Fruit fly (Drosophila melanogaster) whole organism, embryonic: ENCODE results near the gene haf.

ENCODE experiments used
- CG1024 ChIP-seq: fragments of 200-800 bp; sonication (Bioruptor generic); IDR thresholded peaks from 2 replicates; pipeline ENCODE4 v1.3.6; 2022; ENCODE audit warnings: missing biosample characterization, missing genetic modification characterization
- CG13624 ChIP-seq: fragments of 200-800 bp; sonication (Bioruptor generic); optimal IDR thresholded peaks from 2 replicates; lab custom pipeline; 2016; ENCODE audit warnings: missing biosample characterization, missing genetic modification characterization
- CG14014 ChIP-seq: fragments of 200-800 bp; sonication (Bioruptor generic); IDR thresholded peaks from 2 replicates; pipeline ENCODE4 v1.3.6; 2022; ENCODE audit warnings: missing biosample characterization, missing genetic modification characterization
- CG14441 ChIP-seq: fragments of 200-800 bp; sonication (Bioruptor generic); IDR thresholded peaks from 2 replicates; pipeline ENCODE4 v1.3.6; 2022; ENCODE audit warnings: missing biosample characterization, missing genetic modification characterization
- CG14860 ChIP-seq: fragments of 200-800 bp; sonication (Bioruptor generic); IDR thresholded peaks from 3 replicates; pipeline ENCODE4 v1.3.6; 2022; ENCODE audit warnings: missing biosample characterization, missing genetic modification characterization; ENCODE audit not compliant: partially characterized antibody
- CG1602 ChIP-seq: fragments of 200-800 bp; sonication (Bioruptor generic); optimal IDR thresholded peaks from 3 replicates; lab custom pipeline; 2016; ENCODE audit warnings: missing biosample characterization, missing genetic modification characterization
- CG16815 ChIP-seq: fragments of 200-800 bp; sonication (Bioruptor generic); optimal IDR thresholded peaks from 3 replicates; lab custom pipeline; 2017; ENCODE audit warnings: missing biosample characterization, mild to moderate bottlenecking, missing genetic modification characterization
- CG17385 ChIP-seq: fragments of 200-800 bp; sonication (Bioruptor generic); optimal IDR thresholded peaks from 3 replicates; lab custom pipeline; 2018; ENCODE audit warnings: missing biosample characterization, mild to moderate bottlenecking, missing genetic modification characterization
- CG17829 ChIP-seq: fragments of 200-800 bp; optimal IDR thresholded peaks from 2 replicates; lab custom pipeline; 2019; ENCODE audit warnings: missing biosample characterization, mild to moderate bottlenecking, missing genetic modification characterization, moderate library complexity
- CG31224 ChIP-seq: fragments of 200-800 bp; sonication (Bioruptor generic); IDR thresholded peaks from 2 replicates; pipeline ENCODE4 v1.3.6; 2022; ENCODE audit warnings: missing biosample characterization, missing genetic modification characterization
- CG31365 ChIP-seq: fragments of 200-800 bp; sonication (Bioruptor generic); optimal IDR thresholded peaks from 2 replicates; lab custom pipeline; 2018; ENCODE audit warnings: missing biosample characterization, mild to moderate bottlenecking, missing genetic modification characterization
- CG34422 ChIP-seq: fragments of 200-800 bp; sonication (Bioruptor generic); IDR thresholded peaks from 3 replicates; pipeline ENCODE4 v1.3.6; 2022; ENCODE audit warnings: missing biosample characterization, missing genetic modification characterization
- CG5245 ChIP-seq: fragments of 200-800 bp; sonication (Bioruptor generic); optimal IDR thresholded peaks from 3 replicates; lab custom pipeline; 2016; ENCODE audit warnings: missing biosample characterization, missing genetic modification characterization
- CG6272 ChIP-seq: fragments of 200-800 bp; sonication (Bioruptor generic); IDR thresholded peaks from 2 replicates; pipeline ENCODE4 v1.3.6; 2022; ENCODE audit warnings: missing biosample characterization, missing genetic modification characterization
- CG6654 ChIP-seq: fragments of 200-800 bp; sonication (Bioruptor generic); optimal IDR thresholded peaks from 2 replicates; lab custom pipeline; 2017; ENCODE audit warnings: missing biosample characterization, mild to moderate bottlenecking, missing genetic modification characterization
- CG6765 ChIP-seq: fragments of 200-800 bp; sonication (Bioruptor generic); optimal IDR thresholded peaks from 3 replicates; lab custom pipeline; 2017; ENCODE audit warnings: missing biosample characterization, mild to moderate bottlenecking, missing genetic modification characterization
- CG7556 ChIP-seq: fragments of 200-800 bp; sonication (Bioruptor generic); optimal IDR thresholded peaks from 2 replicates; lab custom pipeline; 2017; ENCODE audit warnings: missing biosample characterization, mild to moderate bottlenecking, missing genetic modification characterization
- CG7839 ChIP-seq: fragments of 200-800 bp; sonication (Bioruptor generic); optimal IDR thresholded peaks from 3 replicates; lab custom pipeline; 2018; ENCODE audit warnings: missing biosample characterization, mild to moderate bottlenecking, missing genetic modification characterization, moderate library complexity
- CG8924 ChIP-seq: fragments of 200-800 bp; optimal IDR thresholded peaks from 3 replicates; lab custom pipeline; 2019; ENCODE audit warnings: missing biosample characterization, mild to moderate bottlenecking, missing genetic modification characterization, moderate library complexity
- CG9215 ChIP-seq: fragments of 200-800 bp; sonication (Bioruptor generic); IDR thresholded peaks from 2 replicates; pipeline ENCODE4 v1.3.6; 2022; ENCODE audit warnings: missing biosample characterization, missing genetic modification characterization
- CG9932 ChIP-seq: fragments of 200-800 bp; sonication (Bioruptor generic); IDR thresholded peaks from 2 replicates; pipeline ENCODE4 v1.3.6; 2022; ENCODE audit warnings: missing biosample characterization, missing genetic modification characterization
- Deaf1 ChIP-seq: fragments of 200-800 bp; optimal IDR thresholded peaks from 3 replicates; lab custom pipeline; 2019; ENCODE audit warnings: missing biosample characterization, mild to moderate bottlenecking, missing genetic modification characterization, moderate library complexity
- Dip2 ChIP-seq: fragments of 200-800 bp; sonication (Bioruptor generic); IDR thresholded peaks from 2 replicates; pipeline ENCODE4 v1.3.6; 2022; ENCODE audit warnings: missing biosample characterization, missing genetic modification characterization
- Dll ChIP-seq: fragments of 200-800 bp; sonication (Bioruptor generic); IDR thresholded peaks from 4 replicates; pipeline ENCODE4 v1.3.6; 2022; ENCODE audit warnings: missing biosample characterization, missing genetic modification characterization; ENCODE audit not compliant: partially characterized antibody
- Dref ChIP-seq: fragments of 200-800 bp; sonication (Bioruptor generic); IDR thresholded peaks from 2 replicates; pipeline ENCODE4 v1.3.6; 2022; ENCODE audit warnings: missing biosample characterization, missing genetic modification characterization
- ERR ChIP-seq: fragments of 200-800 bp; sonication (Bioruptor generic); optimal IDR thresholded peaks from 2 replicates; lab custom pipeline; 2016; ENCODE audit warnings: missing biosample characterization, missing genetic modification characterization
- HLH54F ChIP-seq: fragments of 200-800 bp; sonication (Bioruptor generic); optimal IDR thresholded peaks from 3 replicates; lab custom pipeline; 2016; ENCODE audit warnings: missing biosample characterization, missing genetic modification characterization
- Lpt ChIP-seq: fragments of >200 bp; optimal IDR thresholded peaks from 2 replicates; lab custom pipeline; 2018; ENCODE audit warnings: missing biosample characterization, missing genetic modification characterization
- Six4 ChIP-seq: fragments of 200-800 bp; sonication (Bioruptor generic); optimal IDR thresholded peaks from 2 replicates; lab custom pipeline; 2016; ENCODE audit warnings: missing biosample characterization, missing genetic modification characterization
- Usf ChIP-seq: fragments of 200-800 bp; sonication (Bioruptor generic); optimal IDR thresholded peaks from 2 replicates; lab custom pipeline; 2017; ENCODE audit warnings: missing genotype, missing biosample characterization, missing genetic modification characterization
- YL-1 ChIP-seq: fragments of 200-800 bp; sonication (Bioruptor generic); optimal IDR thresholded peaks from 3 replicates; lab custom pipeline; 2017; ENCODE audit warnings: missing biosample characterization, mild to moderate bottlenecking, missing genetic modification characterization
- abd-A ChIP-seq: fragments of 200-800 bp; sonication (Bioruptor generic); optimal IDR thresholded peaks from 3 replicates; lab custom pipeline; 2019; ENCODE audit warnings: missing biosample characterization, mild to moderate bottlenecking, missing genetic modification characterization, moderate library complexity
- ato ChIP-seq: fragments of 200-800 bp; sonication (Bioruptor generic); IDR thresholded peaks from 2 replicates; pipeline ENCODE4 v1.3.6; 2022; ENCODE audit warnings: missing biosample characterization, missing genetic modification characterization; ENCODE audit not compliant: partially characterized antibody
- bab2 ChIP-seq: fragments of 200-800 bp; sonication (Bioruptor generic); optimal IDR thresholded peaks from 2 replicates; lab custom pipeline; 2016; ENCODE audit warnings: missing biosample characterization, missing genetic modification characterization
- chn ChIP-seq: fragments of 200-800 bp; sonication (Bioruptor generic); optimal IDR thresholded peaks from 2 replicates; lab custom pipeline; 2016; ENCODE audit warnings: missing biosample characterization, missing genetic modification characterization
- danr ChIP-seq: fragments of 200-800 bp; sonication (Bioruptor generic); IDR thresholded peaks from 2 replicates; pipeline ENCODE4 v1.3.6; 2022; ENCODE audit warnings: missing biosample characterization, missing genetic modification characterization
- disco-r ChIP-seq: fragments of 200-800 bp; sonication (Bioruptor generic); optimal IDR thresholded peaks from 2 replicates; lab custom pipeline; 2016; ENCODE audit warnings: missing biosample characterization, missing genetic modification characterization
- fd102C ChIP-seq: fragments of 200-800 bp; sonication (Bioruptor generic); optimal IDR thresholded peaks from 2 replicates; lab custom pipeline; 2018; ENCODE audit warnings: missing biosample characterization, mild to moderate bottlenecking, missing genetic modification characterization, moderate library complexity
- gfzf ChIP-seq: fragments of 200-800 bp; sonication (Bioruptor generic); optimal IDR thresholded peaks from 2 replicates; lab custom pipeline; 2016; ENCODE audit warnings: missing biosample characterization, mild to moderate bottlenecking, missing genetic modification characterization, moderate library complexity
- hb ChIP-seq: fragments of 200-800 bp; sonication (Bioruptor generic); IDR thresholded peaks from 3 replicates; pipeline ENCODE4 v1.3.6; 2022; ENCODE audit warnings: missing biosample characterization, missing genetic modification characterization; ENCODE audit not compliant: partially characterized antibody
- hth ChIP-seq: fragments of >200 bp; optimal IDR thresholded peaks from 2 replicates; lab custom pipeline; 2017; ENCODE audit warnings: inconsistent platforms
- jing ChIP-seq: fragments of 200-800 bp; sonication (Bioruptor generic); optimal IDR thresholded peaks from 2 replicates; lab custom pipeline; 2018; ENCODE audit warnings: missing biosample characterization, mild to moderate bottlenecking, missing genetic modification characterization
- lov ChIP-seq, 2 experiments: fragments of 200-800 bp in 1 of 2; fragments of >200 bp in 1 of 2; sonication (Bioruptor generic) in 1 of 2; IDR thresholded peaks in 1 of 2; optimal IDR thresholded peaks in 1 of 2; 2 replicates in 1 of 2; 3 replicates in 1 of 2; pipeline versions ENCODE4 v1.3.6 to Lab custom; 2017 to 2022; ENCODE audit warnings: missing biosample characterization in 1 of 2, missing genetic modification characterization in 1 of 2
- nerfin-1 ChIP-seq: fragments of 200-800 bp; sonication (Bioruptor generic); optimal IDR thresholded peaks from 3 replicates; lab custom pipeline; 2019; ENCODE audit warnings: missing biosample characterization, mild to moderate bottlenecking, missing genetic modification characterization, moderate library complexity
- prd ChIP-seq, 3 experiments: fragments of >200 bp in 2 of 3; fragments of 200-800 bp in 1 of 3; sonication (Bioruptor generic) in 1 of 3; optimal IDR thresholded peaks in 2 of 3; IDR thresholded peaks in 1 of 3; 2 replicates in 2 of 3; 3 replicates in 1 of 3; pipeline versions ENCODE4 v1.3.6 to Lab custom; 2017 to 2022; ENCODE audit warnings: missing biosample characterization in 1 of 3, missing genetic modification characterization in 1 of 3
- row ChIP-seq: fragments of 200-800 bp; sonication (Bioruptor generic); IDR thresholded peaks from 3 replicates; pipeline ENCODE4 v1.3.6; 2022; ENCODE audit warnings: missing biosample characterization, missing genetic modification characterization
- slou ChIP-seq: fragments of 200-800 bp; sonication (Bioruptor generic); optimal IDR thresholded peaks from 3 replicates; lab custom pipeline; 2016; ENCODE audit warnings: missing biosample characterization, missing genetic modification characterization
- slp2 ChIP-seq: fragments of 200-800 bp; sonication (Bioruptor generic); optimal IDR thresholded peaks from 2 replicates; lab custom pipeline; 2016; ENCODE audit warnings: missing biosample characterization, missing genetic modification characterization
- sob ChIP-seq: fragments of 200-800 bp; sonication (Bioruptor generic); IDR thresholded peaks from 2 replicates; pipeline ENCODE4 v1.3.6; 2022; ENCODE audit warnings: missing biosample characterization, missing genetic modification characterization
- zf30C ChIP-seq: fragments of 200-800 bp; sonication (Bioruptor generic); optimal IDR thresholded peaks from 3 replicates; lab custom pipeline; 2018; ENCODE audit warnings: missing biosample characterization, mild to moderate bottlenecking, missing genetic modification characterization

Gene haf

DNA sequence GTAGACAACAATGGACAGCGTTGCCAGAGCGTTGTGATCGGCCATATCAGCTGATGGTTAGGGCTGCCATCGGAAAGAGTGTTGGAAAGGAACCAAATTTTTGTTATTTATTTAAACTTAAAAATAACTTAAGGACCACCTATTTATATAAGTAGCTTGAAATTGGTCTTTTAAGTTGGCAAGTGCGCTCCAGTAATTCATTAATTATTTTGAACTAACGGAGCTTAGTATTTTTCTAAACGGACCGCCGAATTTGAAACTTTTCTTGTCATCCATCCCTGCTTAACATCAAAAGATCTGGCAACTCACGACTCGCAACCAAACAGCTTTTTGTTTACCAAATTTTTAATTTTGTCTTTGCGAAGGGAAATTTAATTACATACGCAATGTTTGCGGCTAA is 56.2 kb downstream of the haf start, which contains the start of the genes Rab3GAP1 and CG14352 (continued):
- no peak for TF ChIP-seq hb (GFP tag; lab: Robert Waterston, UW)
- no peak for TF ChIP-seq prd (optimal IDR thresholded peaks at IDR 0.05; lab: Kevin White, UChicago)
- TF ChIP-seq prd (GFP tag; IDR thresholded peaks at IDR 0.05; lab: Robert Waterston, UW) = peak; percentile 91
- TF ChIP-seq CG6654 (GFP tag; lab: Kevin White, UChicago) = peak; percentile 64
- peak; percentile 38; the same call in 1 of the 2 replicates for TF ChIP-seq CG1024 (GFP tag; lab: Robert Waterston, UW)
- TF ChIP-seq gfzf = peak; percentile 34
- peak; percentile 54 for TF ChIP-seq jing (GFP tag; lab: Kevin White, UChicago)
- peak; percentile 91 for TF ChIP-seq bab2 (GFP tag; lab: Kevin White, UChicago)
- TF ChIP-seq CG7839 (tag; lab: Kevin White, UChicago) = peak; percentile 88
- TF ChIP-seq chn (GFP tag; lab: Kevin White, UChicago) = peak; percentile 89
- peak; percentile 63 for TF ChIP-seq CG31224
- TF ChIP-seq ERR (GFP tag; lab: Kevin White, UChicago) = peak; percentile 81
- no peak for TF ChIP-seq hth (lab: Kevin White, UChicago)
- peak; percentile 79 for TF ChIP-seq CG8924 (tag; lab: Kevin White, UChicago)
- peak; percentile 83 for TF ChIP-seq CG13624 (GFP tag; lab: Kevin White, UChicago)
- TF ChIP-seq YL-1 (GFP tag; lab: Kevin White, UChicago) = peak; percentile 53
- TF ChIP-seq disco-r (GFP tag; lab: Kevin White, UChicago) = peak; percentile 76
- TF ChIP-seq HLH54F (GFP tag; lab: Kevin White, UChicago) = peak; percentile 94
- peak; percentile 77 for TF ChIP-seq danr
- peak; percentile 82 for TF ChIP-seq CG14441 (GFP tag; lab: Robert Waterston, UW)
- TF ChIP-seq row (GFP tag; lab: Robert Waterston, UW) = peak; percentile 94
- TF ChIP-seq slou (GFP tag; lab: Kevin White, UChicago) = peak; percentile 68
- peak; percentile 80 for TF ChIP-seq CG7556 (GFP tag; lab: Kevin White, UChicago)
- peak; percentile 82 for TF ChIP-seq CG6272 (GFP tag; lab: Robert Waterston, UW)
- TF ChIP-seq Lpt = no peak
- no peak for TF ChIP-seq abd-A (tag; lab: Kevin White, UChicago)
- peak; percentile 84 for TF ChIP-seq CG5245 (GFP tag; lab: Kevin White, UChicago)
- TF ChIP-seq CG16815 = peak; percentile 86
- peak; percentile 64 for TF ChIP-seq Usf (GFP tag; lab: Kevin White, UChicago)
- 0 out of 4 replicates have a peak, but pooled peaks have one; percentile 38 for TF ChIP-seq Dll (GFP tag; lab: Robert Waterston, UW)
- peak; percentile 83 for TF ChIP-seq CG14014 (GFP tag; lab: Robert Waterston, UW)
- TF ChIP-seq CG14860 (GFP tag; lab: Robert Waterston, UW) = no peak
- TF ChIP-seq zf30C (GFP tag; lab: Kevin White, UChicago) = no peak
- TF ChIP-seq Six4 = peak; percentile 73
- TF ChIP-seq CG1602 (GFP tag; lab: Kevin White, UChicago) = peak; percentile 82
- peak; percentile 86 for TF ChIP-seq CG17829
- no peak for TF ChIP-seq ato (GFP tag; lab: Robert Waterston, UW)
- no peak for TF ChIP-seq CG31365 (tag; lab: Kevin White, UChicago)
- peak; percentile 74 for TF ChIP-seq CG17385 (GFP tag; lab: Kevin White, UChicago)
- TF ChIP-seq CG9215 = peak; percentile 87
- TF ChIP-seq CG6765 (GFP tag; lab: Kevin White, UChicago) = peak; percentile 28
- no peak for TF ChIP-seq Dip2 (GFP tag; lab: Robert Waterston, UW)
- TF ChIP-seq fd102C = no peak
- peak; percentile 81; the same call in 2 of the 3 replicates for TF ChIP-seq CG34422 (GFP tag; lab: Robert Waterston, UW)
- peak; percentile 80 for TF ChIP-seq nerfin-1 (tag; lab: Kevin White, UChicago)
- peak; percentile 90 for TF ChIP-seq sob (GFP tag; lab: Robert Waterston, UW)
- TF ChIP-seq Deaf1 = no peak
- TF ChIP-seq Dref (GFP tag; lab: Robert Waterston, UW) = 0 out of 2 replicates have a peak, but pooled peaks have one; percentile 10
- peak; percentile 92 for TF ChIP-seq CG9932 (GFP tag; lab: Robert Waterston, UW)
- no peak for TF ChIP-seq lov (optimal IDR thresholded peaks at IDR 0.05; lab: Kevin White, UChicago)
- 0 out of 3 replicates have a peak, but pooled peaks have one; percentile 28 for TF ChIP-seq lov (GFP tag; IDR thresholded peaks at IDR 0.05; lab: Robert Waterston, UW)
- TF ChIP-seq slp2 = peak; percentile 57
